Fruit fly (Drosophila melanogaster) S2 (cell line): ENCODE measurements around the gene CG3587.

Experiments used
- CG8478 ChIP-seq: fragments of >200 bp; optimal IDR thresholded peaks from 2 replicates; lab custom pipeline; 2018
- CTCF ChIP-seq, 2 experiments: fragments of >200 bp; optimal IDR thresholded peaks; 2 replicates each; lab custom pipeline; 2018

DNA sequence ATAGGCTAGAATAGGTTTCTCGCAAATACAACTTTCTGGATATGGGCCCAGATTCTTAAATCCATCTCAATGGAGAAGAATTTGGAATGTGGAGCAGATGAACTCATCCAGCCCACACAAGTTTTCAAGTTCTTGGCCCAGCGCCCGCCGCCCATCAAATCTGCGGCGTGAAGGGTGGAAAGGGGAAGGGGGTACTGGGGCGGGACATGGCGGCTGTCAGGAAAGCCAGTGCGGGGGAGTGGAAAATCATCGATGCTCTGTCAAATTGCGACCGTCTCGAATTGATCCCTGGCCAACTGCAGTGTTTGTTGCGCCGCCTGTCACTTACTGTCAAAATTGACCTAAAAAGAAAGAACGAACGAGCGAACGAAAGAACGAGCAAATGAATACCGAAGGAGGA, 45.4 kb downstream of the CG3587 start:
- TF ChIP-seq CTCF (optimal IDR thresholded peaks at IDR 0.05; lab: Kevin White, UChicago) (no peak), CG8478 (no peak)
